Fruit fly (Drosophila melanogaster) whole organism, embryonic: ENCODE data around the gene CG32599.

Experiments
- Antp ChIP-seq: fragments of 200-800 bp; sonication (Bioruptor generic); optimal IDR thresholded peaks from 3 replicates; lab custom pipeline; 2016; ENCODE audit warnings: missing biosample characterization, missing genetic modification characterization
- BEAF-32 ChIP-seq: fragments of 200-800 bp; sonication (Bioruptor generic); optimal IDR thresholded peaks from 3 replicates; lab custom pipeline; 2017; ENCODE audit warnings: missing biosample characterization, missing genetic modification characterization, mild to moderate bottlenecking, moderate library complexity, missing genetic modification reagents
- CG10543 ChIP-seq: fragments of 200-800 bp; sonication (Bioruptor generic); optimal IDR thresholded peaks from 3 replicates; lab custom pipeline; 2017; ENCODE audit warnings: missing biosample characterization, mild to moderate bottlenecking, missing genetic modification characterization, moderate library complexity
- CG10959 ChIP-seq: fragments of 200-800 bp; sonication (Bioruptor generic); IDR thresholded peaks from 2 replicates; pipeline ENCODE4 v1.3.6; 2022; ENCODE audit warnings: missing biosample characterization, missing genetic modification characterization
- CG11085 ChIP-seq: fragments of 200-800 bp; sonication (Bioruptor generic); IDR thresholded peaks from 2 replicates; pipeline ENCODE4 v1.3.6; 2022; ENCODE audit warnings: missing biosample characterization, missing genetic modification characterization
- CG12104 ChIP-seq: fragments of 200-800 bp; sonication (Bioruptor generic); optimal IDR thresholded peaks from 3 replicates; lab custom pipeline; 2016; ENCODE audit warnings: missing biosample characterization, missing genetic modification characterization
- CG13287 ChIP-seq: fragments of 200-800 bp; sonication (Bioruptor generic); IDR thresholded peaks from 2 replicates; pipeline ENCODE4 v1.3.6; 2022; ENCODE audit warnings: missing biosample characterization, missing genetic modification characterization; ENCODE audit not compliant: partially characterized antibody
- CG13775 ChIP-seq: fragments of 200-800 bp; sonication (Bioruptor generic); optimal IDR thresholded peaks from 3 replicates; lab custom pipeline; 2017; ENCODE audit warnings: missing biosample characterization, mild to moderate bottlenecking, missing genetic modification characterization
- CG14667 ChIP-seq: fragments of 200-800 bp; sonication (Bioruptor generic); IDR thresholded peaks from 2 replicates; pipeline ENCODE4 v1.3.6; 2022; ENCODE audit warnings: missing biosample characterization, missing genetic modification characterization
- CG18599 ChIP-seq: fragments of 200-800 bp; sonication (Bioruptor generic); optimal IDR thresholded peaks from 3 replicates; lab custom pipeline; 2017; ENCODE audit warnings: missing biosample characterization, missing genetic modification characterization, mild to moderate bottlenecking, moderate library complexity, missing genetic modification reagents
- CG2116 ChIP-seq: fragments of 200-800 bp; sonication (Bioruptor generic); optimal IDR thresholded peaks from 3 replicates; lab custom pipeline; 2018; ENCODE audit warnings: missing biosample characterization, mild to moderate bottlenecking, missing genetic modification characterization
- CG2678 ChIP-seq: fragments of 200-800 bp; sonication (Bioruptor generic); optimal IDR thresholded peaks from 3 replicates; lab custom pipeline; 2019; ENCODE audit warnings: missing biosample characterization, mild to moderate bottlenecking, missing genetic modification characterization, moderate library complexity
- CG3163 ChIP-seq: fragments of 200-800 bp; sonication (Bioruptor generic); optimal IDR thresholded peaks from 3 replicates; lab custom pipeline; 2016; ENCODE audit warnings: missing biosample characterization, missing genetic modification characterization
- CG32767 ChIP-seq: fragments of 200-800 bp; sonication (Bioruptor generic); IDR thresholded peaks from 2 replicates; pipeline ENCODE4 v1.3.6; 2022; ENCODE audit warnings: missing biosample characterization, missing genetic modification characterization
- CG3726 ChIP-seq: fragments of 200-800 bp; sonication (Bioruptor generic); IDR thresholded peaks from 3 replicates; pipeline ENCODE4, ENCODE4 v1.3.6; 2022; ENCODE audit warnings: missing biosample characterization, missing genetic modification characterization
- CG4617 ChIP-seq: fragments of 200-800 bp; sonication (Bioruptor generic); optimal IDR thresholded peaks from 3 replicates; lab custom pipeline; 2016; ENCODE audit warnings: missing biosample characterization, missing genetic modification characterization, borderline replicate concordance
- CG7745 ChIP-seq: fragments of 200-800 bp; sonication (Bioruptor generic); optimal IDR thresholded peaks from 2 replicates; lab custom pipeline; 2018; ENCODE audit warnings: missing biosample characterization, mild to moderate bottlenecking, missing genetic modification characterization, moderate library complexity
- CG7839 ChIP-seq: fragments of 200-800 bp; sonication (Bioruptor generic); optimal IDR thresholded peaks from 3 replicates; lab custom pipeline; 2018; ENCODE audit warnings: missing biosample characterization, mild to moderate bottlenecking, missing genetic modification characterization, moderate library complexity
- CkIIα-i1 ChIP-seq: fragments of 200-800 bp; sonication (Bioruptor generic); IDR thresholded peaks from 2 replicates; pipeline ENCODE4 v1.3.6; 2022; ENCODE audit warnings: missing biosample characterization, missing genetic modification characterization
- CoRest ChIP-seq: fragments of 200-800 bp; sonication (Bioruptor generic); optimal IDR thresholded peaks from 3 replicates; lab custom pipeline; 2018; ENCODE audit warnings: missing biosample characterization, mild to moderate bottlenecking, missing genetic modification characterization, moderate library complexity
- Deaf1 ChIP-seq: fragments of 200-800 bp; optimal IDR thresholded peaks from 3 replicates; lab custom pipeline; 2019; ENCODE audit warnings: missing biosample characterization, mild to moderate bottlenecking, missing genetic modification characterization, moderate library complexity
- Elba2 ChIP-seq: fragments of 200-800 bp; sonication (Bioruptor generic); optimal IDR thresholded peaks from 3 replicates; lab custom pipeline; 2016; ENCODE audit warnings: missing biosample characterization, missing genetic modification characterization
- Hmx ChIP-seq: fragments of 200-800 bp; sonication (Bioruptor generic); optimal IDR thresholded peaks from 2 replicates; lab custom pipeline; 2016; ENCODE audit warnings: missing biosample characterization, missing genetic modification characterization
- Mrtf ChIP-seq: fragments of 200-800 bp; sonication (Bioruptor generic); IDR thresholded peaks from 3 replicates; pipeline ENCODE4 v1.3.6; 2022; ENCODE audit warnings: missing biosample characterization, missing genetic modification characterization
- NC2β ChIP-seq: fragments of 200-800 bp; sonication (Bioruptor generic); optimal IDR thresholded peaks from 2 replicates; lab custom pipeline; 2016; ENCODE audit warnings: missing biosample characterization, missing genetic modification characterization
- NFAT ChIP-seq: fragments of 200-800 bp; sonication (Bioruptor generic); IDR thresholded peaks from 2 replicates; pipeline ENCODE4 v1.3.6; 2022; ENCODE audit warnings: missing biosample characterization, missing genetic modification characterization
- Sox102F ChIP-seq: fragments of 200-800 bp; sonication (Bioruptor generic); optimal IDR thresholded peaks from 2 replicates; lab custom pipeline; 2018; ENCODE audit warnings: missing biosample characterization, mild to moderate bottlenecking, missing genetic modification characterization, moderate library complexity
- amos ChIP-seq: fragments of 200-800 bp; sonication (Bioruptor generic); IDR thresholded peaks from 2 replicates; pipeline ENCODE4 v1.3.6; 2022; ENCODE audit warnings: missing biosample characterization, missing genetic modification characterization; ENCODE audit not compliant: partially characterized antibody
- bsh ChIP-seq, 2 experiments: fragments of 200-800 bp; sonication (Bioruptor generic); optimal IDR thresholded peaks; 2 replicates each; lab custom pipeline; 2017 to 2018; ENCODE audit warnings: mild to moderate bottlenecking in 2 of 2, missing biosample characterization in 2 of 2, missing genetic modification characterization in 2 of 2, moderate library complexity in 1 of 2
- disco-r ChIP-seq: fragments of 200-800 bp; sonication (Bioruptor generic); optimal IDR thresholded peaks from 2 replicates; lab custom pipeline; 2016; ENCODE audit warnings: missing biosample characterization, missing genetic modification characterization
- fd102C ChIP-seq: fragments of 200-800 bp; sonication (Bioruptor generic); optimal IDR thresholded peaks from 2 replicates; lab custom pipeline; 2018; ENCODE audit warnings: missing biosample characterization, mild to moderate bottlenecking, missing genetic modification characterization, moderate library complexity
- jumu ChIP-seq: fragments of 200-800 bp; sonication (Bioruptor generic); optimal IDR thresholded peaks from 3 replicates; lab custom pipeline; 2016; ENCODE audit warnings: missing biosample characterization, missing genetic modification characterization
- ken ChIP-seq: fragments of 200-800 bp; sonication (Bioruptor generic); IDR thresholded peaks from 3 replicates; pipeline ENCODE4 v1.3.6; 2022; ENCODE audit warnings: missing biosample characterization, missing genetic modification characterization
- nerfin-1 ChIP-seq: fragments of 200-800 bp; sonication (Bioruptor generic); optimal IDR thresholded peaks from 3 replicates; lab custom pipeline; 2019; ENCODE audit warnings: missing biosample characterization, mild to moderate bottlenecking, missing genetic modification characterization, moderate library complexity
- repo ChIP-seq: fragments of 200-800 bp; sonication (Bioruptor generic); optimal IDR thresholded peaks from 2 replicates; lab custom pipeline; 2016; ENCODE audit warnings: missing biosample characterization, missing genetic modification characterization
- ssp ChIP-seq: fragments of 200-800 bp; sonication (Bioruptor generic); IDR thresholded peaks from 2 replicates; pipeline ENCODE4 v1.3.6; 2022; ENCODE audit warnings: missing biosample characterization, missing genetic modification characterization
- tap ChIP-seq: fragments of 200-800 bp; optimal IDR thresholded peaks from 3 replicates; lab custom pipeline; 2019; ENCODE audit warnings: missing biosample characterization, mild to moderate bottlenecking, missing genetic modification characterization, moderate library complexity
- tin ChIP-seq: fragments of 200-800 bp; sonication (Bioruptor generic); optimal IDR thresholded peaks from 3 replicates; lab custom pipeline; 2016; ENCODE audit warnings: missing biosample characterization, missing genetic modification characterization
- vnd ChIP-seq: fragments of 200-800 bp; sonication (Bioruptor generic); IDR thresholded peaks from 3 replicates; pipeline ENCODE4 v1.3.6; 2022; ENCODE audit warnings: missing biosample characterization, missing genetic modification characterization; ENCODE audit not compliant: partially characterized antibody
- wor ChIP-seq: fragments of 200-800 bp; sonication (Bioruptor generic); IDR thresholded peaks from 2 replicates; pipeline ENCODE4 v1.3.6; 2022; ENCODE audit warnings: missing biosample characterization, missing genetic modification characterization
- zen ChIP-seq: fragments of 200-800 bp; sonication (Bioruptor generic); optimal IDR thresholded peaks from 3 replicates; lab custom pipeline; 2018; ENCODE audit warnings: missing biosample characterization, mild to moderate bottlenecking, missing genetic modification characterization, moderate library complexity
- zfh2 ChIP-seq: fragments of 200-800 bp; sonication (Bioruptor generic); optimal IDR thresholded peaks from 2 replicates; lab custom pipeline; 2016; ENCODE audit warnings: missing biosample characterization, missing genetic modification characterization

Gene CG32599

DNA sequence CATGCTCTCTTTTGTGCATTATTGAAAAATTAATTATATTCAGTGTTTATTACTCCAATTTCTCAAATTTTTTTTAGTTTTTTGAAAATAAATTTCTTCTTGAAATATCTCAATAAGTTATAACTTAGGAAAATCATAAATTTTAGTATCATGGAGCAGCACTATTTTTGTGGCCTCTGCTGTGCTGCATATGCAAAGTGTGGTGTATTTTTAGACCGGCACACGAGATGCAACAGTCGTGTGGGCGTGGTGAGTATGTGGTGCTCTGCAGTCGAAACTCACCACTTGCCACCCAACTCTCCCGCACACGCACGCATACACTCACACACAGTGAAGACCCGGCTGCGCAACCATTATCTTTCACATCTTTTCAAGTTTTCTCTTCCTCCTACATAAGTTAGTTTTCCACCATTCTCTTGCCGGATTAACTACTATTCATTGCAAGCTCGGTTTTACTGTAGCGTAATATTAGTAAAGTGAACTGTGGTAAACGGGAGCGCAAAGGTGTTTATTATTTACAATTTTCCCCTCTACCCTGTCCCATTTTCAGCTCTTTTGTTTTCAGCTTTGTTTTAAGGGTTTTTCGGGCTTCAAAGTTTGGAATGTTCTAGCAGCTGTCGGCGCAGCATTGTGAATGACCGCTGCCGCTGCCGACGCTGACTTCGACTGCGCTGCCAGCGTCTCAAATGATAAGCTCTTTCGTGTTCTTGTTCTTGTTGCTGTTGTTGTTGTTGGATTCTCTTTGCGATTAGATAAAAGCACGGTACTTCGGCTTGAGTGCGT is 34.9 kb upstream of the CG32599 start (continued):
- TF ChIP-seq BEAF-32 (GFP tag; lab: Kevin White, UChicago) (no peak), Sox102F (GFP tag; lab: Kevin White, UChicago) (peak; percentile 62), CkIIα-i1 (no peak), CG18599 (peak; percentile 59), ssp (GFP tag; lab: Robert Waterston, UW) (0 out of 2 replicates have a peak, but pooled peaks have one; percentile 17), tap (tag; lab: Kevin White, UChicago) (peak; percentile 63), wor (peak; percentile 39; the same call in 1 of the 2 replicates), CG4617 (GFP tag; lab: Kevin White, UChicago) (no peak), amos (GFP tag; lab: Robert Waterston, UW) (no peak), CG3726 (GFP tag; lab: Robert Waterston, UW) (no peak), CG10959 (GFP tag; lab: Robert Waterston, UW) (peak; percentile 29; the same call in 1 of the 2 replicates), Elba2 (GFP tag; lab: Kevin White, UChicago) (no peak), CG10543 (GFP tag; lab: Kevin White, UChicago) (no peak), CoRest (tag; lab: Kevin White, UChicago) (peak; percentile 61), Mrtf (GFP tag; lab: Robert Waterston, UW) (peak; percentile 64; the same call in 1 of the 3 replicates), CG2678 (tag; lab: Kevin White, UChicago) (peak; percentile 76), fd102C (no peak), zen (tag; lab: Kevin White, UChicago) (peak; percentile 19), disco-r (GFP tag; lab: Kevin White, UChicago) (no peak), vnd (GFP tag; lab: Robert Waterston, UW) (no peak), CG7745 (tag; lab: Kevin White, UChicago) (no peak), CG13775 (GFP tag; lab: Kevin White, UChicago) (no peak), CG14667 (GFP tag; lab: Robert Waterston, UW) (no peak), NC2β (GFP tag; lab: Kevin White, UChicago) (no peak), bsh (GFP tag; optimal IDR thresholded peaks at IDR 0.05; lab: Kevin White, UChicago) (peak; percentile 39 to 82), Hmx (GFP tag; lab: Kevin White, UChicago) (no peak), tin (GFP tag; lab: Kevin White, UChicago) (peak; percentile 70), NFAT (GFP tag; lab: Robert Waterston, UW) (0 out of 2 replicates have a peak, but pooled peaks have one; percentile 9), ken (no peak; the same call in 2 of the 3 replicates), zfh2 (GFP tag; lab: Kevin White, UChicago) (no peak), nerfin-1 (peak; percentile 63), CG32767 (GFP tag; lab: Robert Waterston, UW) (peak; percentile 61; the same call in 1 of the 2 replicates), CG7839 (tag; lab: Kevin White, UChicago) (peak; percentile 72), CG3163 (GFP tag; lab: Kevin White, UChicago) (peak; percentile 30), CG12104 (GFP tag; lab: Kevin White, UChicago) (peak; percentile 59), Deaf1 (tag; lab: Kevin White, UChicago) (peak; percentile 17), CG2116 (GFP tag; lab: Kevin White, UChicago) (peak; percentile 10), CG11085 (GFP tag; lab: Robert Waterston, UW) (no peak), repo (no peak), Antp (GFP tag; lab: Kevin White, UChicago) (no peak), CG13287 (GFP tag; lab: Robert Waterston, UW) (no peak; the same call in 1 of the 2 replicates), jumu (no peak)
